Fruit fly (Drosophila melanogaster) whole organism, embryonic: ENCODE data around the gene bumpel.

Source experiments
- Atf6 ChIP-seq: fragments of 200-800 bp; sonication (Bioruptor generic); IDR thresholded peaks from 2 replicates; pipeline ENCODE4 v1.3.6; 2022; ENCODE audit warnings: missing biosample characterization, missing genetic modification characterization
- BEAF-32 ChIP-seq: fragments of 200-800 bp; sonication (Bioruptor generic); optimal IDR thresholded peaks from 3 replicates; lab custom pipeline; 2017; ENCODE audit warnings: missing biosample characterization, missing genetic modification characterization, mild to moderate bottlenecking, moderate library complexity, missing genetic modification reagents
- CG10267 ChIP-seq: fragments of 200-800 bp; sonication (Bioruptor generic); optimal IDR thresholded peaks from 2 replicates; lab custom pipeline; 2018; ENCODE audit warnings: missing biosample characterization, mild to moderate bottlenecking, missing genetic modification characterization, moderate library complexity
- CG11560 ChIP-seq: fragments of 200-800 bp; sonication (Bioruptor generic); IDR thresholded peaks from 3 replicates; pipeline ENCODE4 v1.3.6; 2022; ENCODE audit warnings: missing biosample characterization, missing genetic modification characterization
- CG11723 ChIP-seq: fragments of 200-800 bp; sonication (Bioruptor generic); optimal IDR thresholded peaks from 2 replicates; lab custom pipeline; 2017; ENCODE audit warnings: missing biosample characterization, mild to moderate bottlenecking, missing genetic modification characterization
- CG13287 ChIP-seq: fragments of 200-800 bp; sonication (Bioruptor generic); IDR thresholded peaks from 2 replicates; pipeline ENCODE4 v1.3.6; 2022; ENCODE audit warnings: missing biosample characterization, missing genetic modification characterization; ENCODE audit not compliant: partially characterized antibody
- CG13296 ChIP-seq: fragments of 200-800 bp; sonication (Bioruptor generic); optimal IDR thresholded peaks from 3 replicates; lab custom pipeline; 2018; ENCODE audit warnings: missing biosample characterization, mild to moderate bottlenecking, missing genetic modification characterization
- CG14965 ChIP-seq: fragments of 200-800 bp; sonication (Bioruptor generic); optimal IDR thresholded peaks from 2 replicates; lab custom pipeline; 2016; ENCODE audit warnings: missing biosample characterization, missing genetic modification characterization, borderline replicate concordance
- CG15514 ChIP-seq: fragments of 200-800 bp; sonication (Bioruptor generic); optimal IDR thresholded peaks from 3 replicates; lab custom pipeline; 2017; ENCODE audit warnings: missing biosample characterization, missing genetic modification characterization, mild to moderate bottlenecking, moderate library complexity, missing genetic modification reagents
- CG17359 ChIP-seq: fragments of 200-800 bp; sonication (Bioruptor generic); optimal IDR thresholded peaks from 3 replicates; lab custom pipeline; 2018; ENCODE audit warnings: missing biosample characterization, mild to moderate bottlenecking, missing genetic modification characterization, moderate library complexity
- CG32532 ChIP-seq: fragments of 200-800 bp; sonication (Bioruptor generic); IDR thresholded peaks from 2 replicates; pipeline ENCODE4 v1.3.6; 2022; ENCODE audit warnings: missing biosample characterization, missing genetic modification characterization
- CG34224 ChIP-seq: fragments of 200-800 bp; sonication (Bioruptor generic); IDR thresholded peaks from 3 replicates; pipeline ENCODE4 v1.3.6; 2022; ENCODE audit warnings: missing biosample characterization, missing genetic modification characterization; ENCODE audit not compliant: partially characterized antibody
- CG6813 ChIP-seq: fragments of 200-800 bp; sonication (Bioruptor generic); optimal IDR thresholded peaks from 2 replicates; lab custom pipeline; 2017; ENCODE audit warnings: missing biosample characterization, missing genetic modification characterization, mild to moderate bottlenecking, moderate library complexity, missing genetic modification reagents
- CG9437 ChIP-seq: fragments of 200-800 bp; sonication (Bioruptor generic); optimal IDR thresholded peaks from 2 replicates; lab custom pipeline; 2018; ENCODE audit warnings: missing biosample characterization, mild to moderate bottlenecking, missing genetic modification characterization
- CG9932 ChIP-seq: fragments of 200-800 bp; sonication (Bioruptor generic); IDR thresholded peaks from 2 replicates; pipeline ENCODE4 v1.3.6; 2022; ENCODE audit warnings: missing biosample characterization, missing genetic modification characterization
- Dp ChIP-seq: fragments of 200-800 bp; sonication (Bioruptor generic); optimal IDR thresholded peaks from 2 replicates; lab custom pipeline; 2018; ENCODE audit warnings: missing biosample characterization, mild to moderate bottlenecking, missing genetic modification characterization, moderate library complexity
- E2f2 ChIP-seq: fragments of 200-800 bp; sonication (Bioruptor generic); IDR thresholded peaks from 2 replicates; pipeline ENCODE4 v1.3.6; 2022; ENCODE audit warnings: missing biosample characterization, missing genetic modification characterization
- Gsc ChIP-seq: fragments of 200-800 bp; sonication (Bioruptor generic); IDR thresholded peaks from 2 replicates; pipeline ENCODE4 v1.3.6; 2022; ENCODE audit warnings: missing biosample characterization, missing genetic modification characterization
- MBD-R2 ChIP-seq: fragments of 200-800 bp; sonication (Bioruptor generic); IDR thresholded peaks from 2 replicates; pipeline ENCODE4 v1.3.6; 2022; ENCODE audit warnings: missing biosample characterization, missing genetic modification characterization
- MESR4 ChIP-seq: fragments of 200-800 bp; sonication (Bioruptor generic); optimal IDR thresholded peaks from 2 replicates; lab custom pipeline; 2018; ENCODE audit warnings: missing biosample characterization, mild to moderate bottlenecking, missing genetic modification characterization, moderate library complexity
- Med ChIP-seq: fragments of 200-800 bp; sonication (Bioruptor generic); peaks from one replicate; lab custom pipeline; 2016; ENCODE audit warnings: missing biosample characterization, missing genetic modification characterization, mild to moderate bottlenecking, inconsistent platforms, moderate library complexity
- Scr ChIP-seq: fragments of 200-800 bp; sonication (Bioruptor generic); IDR thresholded peaks from 2 replicates; pipeline ENCODE4 v1.3.6; 2022; ENCODE audit warnings: missing biosample characterization, missing genetic modification characterization; ENCODE audit not compliant: partially characterized antibody
- Sry-δ ChIP-seq: fragments of 200-800 bp; sonication (Bioruptor generic); optimal IDR thresholded peaks from 2 replicates; lab custom pipeline; 2016; ENCODE audit warnings: missing biosample characterization, missing genetic modification characterization
- amos ChIP-seq: fragments of 200-800 bp; sonication (Bioruptor generic); IDR thresholded peaks from 2 replicates; pipeline ENCODE4 v1.3.6; 2022; ENCODE audit warnings: missing biosample characterization, missing genetic modification characterization; ENCODE audit not compliant: partially characterized antibody
- aop ChIP-seq: fragments of 200-800 bp; sonication (Bioruptor generic); IDR thresholded peaks from 2 replicates; pipeline ENCODE4 v1.3.6; 2022; ENCODE audit warnings: missing biosample characterization, missing genetic modification characterization
- ems ChIP-seq: fragments of 200-800 bp; sonication (Bioruptor generic); optimal IDR thresholded peaks from 3 replicates; lab custom pipeline; 2016; ENCODE audit warnings: missing biosample characterization, missing genetic modification characterization
- fd3F ChIP-seq: fragments of 200-800 bp; sonication (Bioruptor generic); optimal IDR thresholded peaks from 2 replicates; lab custom pipeline; 2018; ENCODE audit warnings: missing biosample characterization, mild to moderate bottlenecking, missing genetic modification characterization, moderate library complexity
- gcm2 ChIP-seq: fragments of 200-800 bp; sonication (Bioruptor generic); optimal IDR thresholded peaks from 2 replicates; lab custom pipeline; 2016; ENCODE audit warnings: missing biosample characterization, missing genetic modification characterization
- grau ChIP-seq: fragments of 200-800 bp; optimal IDR thresholded peaks from 3 replicates; lab custom pipeline; 2019; ENCODE audit warnings: missing biosample characterization, mild to moderate bottlenecking, missing genetic modification characterization, moderate library complexity
- gro ChIP-seq: fragments of 200-800 bp; sonication (Bioruptor generic); optimal IDR thresholded peaks from 2 replicates; lab custom pipeline; 2016; ENCODE audit warnings: missing biosample characterization, missing genetic modification characterization
- her ChIP-seq: fragments of 200-800 bp; sonication (Bioruptor generic); optimal IDR thresholded peaks from 2 replicates; lab custom pipeline; 2016; ENCODE audit warnings: missing biosample characterization, missing genetic modification characterization
- kay ChIP-seq: fragments of 200-800 bp; sonication (Bioruptor generic); optimal IDR thresholded peaks from 2 replicates; lab custom pipeline; 2016; ENCODE audit warnings: missing biosample characterization, missing genetic modification characterization
- klu ChIP-seq: fragments of 200-800 bp; sonication (Bioruptor generic); IDR thresholded peaks from 2 replicates; pipeline ENCODE4 v1.3.6; 2022; ENCODE audit warnings: missing biosample characterization, missing genetic modification characterization
- lov ChIP-seq, 2 experiments: fragments of 200-800 bp in 1 of 2; fragments of >200 bp in 1 of 2; sonication (Bioruptor generic) in 1 of 2; IDR thresholded peaks in 1 of 2; optimal IDR thresholded peaks in 1 of 2; 2 replicates in 1 of 2; 3 replicates in 1 of 2; pipeline versions ENCODE4 v1.3.6 to Lab custom; 2017 to 2022; ENCODE audit warnings: missing biosample characterization in 1 of 2, missing genetic modification characterization in 1 of 2
- mam ChIP-seq: fragments of 200-800 bp; sonication (Bioruptor generic); optimal IDR thresholded peaks from 3 replicates; lab custom pipeline; 2016; ENCODE audit warnings: missing biosample characterization, missing genetic modification characterization
- mld ChIP-seq: fragments of 200-800 bp; sonication (Bioruptor generic); IDR thresholded peaks from 3 replicates; pipeline ENCODE4 v1.3.6; 2022; ENCODE audit warnings: missing biosample characterization, missing genetic modification characterization; ENCODE audit not compliant: partially characterized antibody
- oc ChIP-seq: fragments of 200-800 bp; sonication (Bioruptor generic); optimal IDR thresholded peaks from 2 replicates; lab custom pipeline; 2018; ENCODE audit warnings: missing biosample characterization, mild to moderate bottlenecking, missing genetic modification characterization, moderate library complexity
- sd ChIP-seq: fragments of 200-800 bp; sonication (Bioruptor generic); optimal IDR thresholded peaks from 3 replicates; lab custom pipeline; 2018; ENCODE audit warnings: missing biosample characterization, mild to moderate bottlenecking, missing genetic modification characterization, moderate library complexity
- slbo ChIP-seq: fragments of 200-800 bp; sonication (Bioruptor generic); IDR thresholded peaks from 2 replicates; pipeline ENCODE4 v1.3.6; 2022; ENCODE audit warnings: missing biosample characterization, missing genetic modification characterization
- stwl ChIP-seq: fragments of 200-800 bp; sonication (Bioruptor generic); optimal IDR thresholded peaks from 3 replicates; lab custom pipeline; 2018; ENCODE audit warnings: missing biosample characterization, mild to moderate bottlenecking, missing genetic modification characterization, moderate library complexity
- trem ChIP-seq: fragments of 200-800 bp; optimal IDR thresholded peaks from 3 replicates; lab custom pipeline; 2019; ENCODE audit warnings: missing biosample characterization, mild to moderate bottlenecking, missing genetic modification characterization, moderate library complexity
- vvl ChIP-seq: fragments of 200-800 bp; sonication (Bioruptor generic); IDR thresholded peaks from 2 replicates; pipeline ENCODE4 v1.3.6; 2022; ENCODE audit warnings: missing biosample characterization, missing genetic modification characterization

The bumpel gene

dm6 chr3R:11412371-11412770 is 6.1 kb downstream of the bumpel start, which contains the start of gene Ipo9 (continued):
- TF ChIP-seq MBD-R2 (GFP tag; lab: Robert Waterston, UW) (peak; percentile 84), vvl (GFP tag; lab: Robert Waterston, UW) (0 out of 2 replicates have a peak, but pooled peaks have one; percentile 16), CG6813 (no peak), fd3F (GFP tag; lab: Kevin White, UChicago) (no peak), trem (tag; lab: Kevin White, UChicago) (peak; percentile 12), mam (GFP tag; lab: Kevin White, UChicago) (peak; percentile 7), gcm2 (GFP tag; lab: Kevin White, UChicago) (no peak), CG17359 (tag; lab: Kevin White, UChicago) (peak; percentile 74), Scr (GFP tag; lab: Robert Waterston, UW) (0 out of 2 replicates have a peak, but pooled peaks have one; percentile 34), Gsc (GFP tag; lab: Robert Waterston, UW) (no peak), CG11560 (no peak), oc (tag; lab: Kevin White, UChicago) (no peak), CG10267 (tag; lab: Kevin White, UChicago) (peak; percentile 78), amos (GFP tag; lab: Robert Waterston, UW) (peak; percentile 40; the same call in 1 of the 2 replicates), mld (GFP tag; lab: Robert Waterston, UW) (0 out of 3 replicates have a peak, but pooled peaks have one; percentile 18), Sry-δ (GFP tag; lab: Kevin White, UChicago) (peak; percentile 73), Med (GFP tag; lab: Kevin White, UChicago) (peak; percentile 70), ems (GFP tag; lab: Kevin White, UChicago) (no peak), MESR4 (GFP tag; lab: Kevin White, UChicago) (peak; percentile 27), kay (GFP tag; lab: Kevin White, UChicago) (no peak), stwl (tag; lab: Kevin White, UChicago) (peak; percentile 41), CG9437 (GFP tag; lab: Kevin White, UChicago) (no peak), slbo (GFP tag; lab: Robert Waterston, UW) (0 out of 2 replicates have a peak, but pooled peaks have one; percentile 20), CG14965 (no peak), CG13287 (peak; percentile 44), sd (no peak), Atf6 (no peak), gro (GFP tag; lab: Kevin White, UChicago) (no peak), klu (no peak), her (GFP tag; lab: Kevin White, UChicago) (no peak), Dp (GFP tag; lab: Kevin White, UChicago) (peak; percentile 61), CG11723 (GFP tag; lab: Kevin White, UChicago) (no peak), CG15514 (GFP tag; lab: Kevin White, UChicago) (peak; percentile 21), aop (GFP tag; lab: Robert Waterston, UW) (no peak), BEAF-32 (peak; percentile 38), E2f2 (GFP tag; lab: Robert Waterston, UW) (peak; percentile 79), CG9932 (GFP tag; lab: Robert Waterston, UW) (peak; percentile 14; the same call in 1 of the 2 replicates), CG32532 (GFP tag; lab: Robert Waterston, UW) (peak; percentile 22; the same call in 1 of the 2 replicates), grau (tag; lab: Kevin White, UChicago) (no peak), CG34224 (peak; percentile 30; the same call in 1 of the 3 replicates), CG13296 (no peak), lov (optimal IDR thresholded peaks at IDR 0.05; lab: Kevin White, UChicago) (no peak), lov (GFP tag; IDR thresholded peaks at IDR 0.05; lab: Robert Waterston, UW) (no peak)
- TF ChIP-seq, all 482 proteins: peak for 33
